Worm (Caenorhabditis elegans): ENCODE results near the gene srw-8.

The srw-8 gene

DNA sequence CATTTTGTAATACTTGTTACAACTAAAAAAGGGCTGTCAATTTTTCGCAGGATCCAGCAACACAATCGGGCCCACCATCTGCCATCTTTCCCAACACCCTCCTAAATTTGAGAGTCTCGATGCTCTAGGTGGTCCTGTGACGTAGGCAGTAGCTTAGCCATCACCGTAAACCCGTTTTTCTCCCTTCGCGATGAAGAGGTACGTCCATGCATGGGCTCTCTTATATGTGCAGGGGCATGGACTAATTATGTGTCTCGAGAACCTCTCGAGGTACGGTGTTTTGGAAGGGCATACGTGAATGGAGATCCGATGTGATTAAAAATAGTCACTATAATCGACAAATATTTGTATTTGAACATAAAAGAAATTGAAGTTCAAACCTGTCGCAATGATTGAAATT is 6.8 kb upstream of the srw-8 start:
- TF ChIP-seq tbx-8 (GFP tag; optimal IDR thresholded peaks at IDR 0.05) (no peak), unc-62 (GFP tag; optimal IDR thresholded peaks at IDR 0.05) (no peak), mep-1 (tag; optimal IDR thresholded peaks at IDR 0.05) (no peak), nhr-76 (tag; optimal IDR thresholded peaks at IDR 0.05) (no peak), nhr-2 (tag; optimal IDR thresholded peaks at IDR 0.05) (no peak), nhr-28 (tag; optimal IDR thresholded peaks at IDR 0.05) (no peak), ham-2 (GFP tag; optimal IDR thresholded peaks at IDR 0.05) (no peak)

ce11 chrV:3039282-3039681 is 5.1 kb upstream of the srw-8 start, which contains the start of gene chpf-2:
Gene chpf-2 (minus strand): TSS chrV:3039382.
- TF ChIP-seq nhr-2 (tag; optimal IDR thresholded peaks at IDR 0.05), result no peak
- TF ChIP-seq pha-4 (tag; optimal IDR thresholded peaks at IDR 0.05), result no peak
- no peak for TF ChIP-seq ceh-39 (tag; optimal IDR thresholded peaks at IDR 0.05)
- TF ChIP-seq mls-2 (tag; optimal IDR thresholded peaks at IDR 0.05), result no peak

- no peak for TF ChIP-seq sem-2 (GFP tag; optimal IDR thresholded peaks at IDR 0.05)
- no peak for TF ChIP-seq ham-2 (GFP tag; optimal IDR thresholded peaks at IDR 0.05)
- no peak for TF ChIP-seq tbx-8 (GFP tag; optimal IDR thresholded peaks at IDR 0.05)
- no peak for TF ChIP-seq mls-2 (tag; optimal IDR thresholded peaks at IDR 0.05)
- no peak for TF ChIP-seq bed-3 (GFP tag; optimal IDR thresholded peaks at IDR 0.05)
- no peak for TF ChIP-seq blmp-1 (tag; optimal IDR thresholded peaks at IDR 0.05)
- no peak for TF ChIP-seq lin-13 (tag; optimal IDR thresholded peaks at IDR 0.05)
- TF ChIP-seq nhr-76 (tag; optimal IDR thresholded peaks at IDR 0.05), result no peak
- no peak for TF ChIP-seq drap-1 (GFP tag; optimal IDR thresholded peaks at IDR 0.05)
These were observed 3.9 kb upstream of the srw-8 start for ce11 chrV:3038058-3038457.

- TF ChIP-seq nhr-2 (tag; optimal IDR thresholded peaks at IDR 0.05) (no peak), elt-3 (tag; optimal IDR thresholded peaks at IDR 0.05) (no peak), tbx-8 (GFP tag; optimal IDR thresholded peaks at IDR 0.05) (no peak), ztf-11 (tag; optimal IDR thresholded peaks at IDR 0.05) (no peak), ceh-43 (GFP tag; optimal IDR thresholded peaks at IDR 0.05) (no peak), unc-39 (tag; optimal IDR thresholded peaks at IDR 0.05) (no peak), mls-2 (tag; optimal IDR thresholded peaks at IDR 0.05) (no peak), elt-1 (tag; optimal IDR thresholded peaks at IDR 0.05; ENCODE audit: borderline replicate concordance, insufficient read depth) (no peak), nhr-237 (tag; optimal IDR thresholded peaks at IDR 0.05) (no peak), drap-1 (GFP tag; optimal IDR thresholded peaks at IDR 0.05) (no peak), pha-4 (tag; optimal IDR thresholded peaks at IDR 0.05) (no peak), ces-1 (GFP tag; optimal IDR thresholded peaks at IDR 0.05) (no peak), ham-2 (GFP tag; optimal IDR thresholded peaks at IDR 0.05) (no peak), ceh-39 (tag; optimal IDR thresholded peaks at IDR 0.05) (no peak), blmp-1 (tag; optimal IDR thresholded peaks at IDR 0.05) (no peak), snpc-4 (tag; optimal IDR thresholded peaks at IDR 0.05) (no peak), unc-120 (tag; optimal IDR thresholded peaks at IDR 0.05; ENCODE audit: poor library complexity, severe bottlenecking) (no peak), nhr-12 (tag; optimal IDR thresholded peaks at IDR 0.05) (no peak), sem-2 (GFP tag; optimal IDR thresholded peaks at IDR 0.05) (no peak)
These were observed 1.8 kb downstream of the srw-8 start, which contains the start of gene irld-38 for ce11 chrV:3032343-3032742. Gene irld-38 (minus strand): TSS chrV:3032443.

DNA sequence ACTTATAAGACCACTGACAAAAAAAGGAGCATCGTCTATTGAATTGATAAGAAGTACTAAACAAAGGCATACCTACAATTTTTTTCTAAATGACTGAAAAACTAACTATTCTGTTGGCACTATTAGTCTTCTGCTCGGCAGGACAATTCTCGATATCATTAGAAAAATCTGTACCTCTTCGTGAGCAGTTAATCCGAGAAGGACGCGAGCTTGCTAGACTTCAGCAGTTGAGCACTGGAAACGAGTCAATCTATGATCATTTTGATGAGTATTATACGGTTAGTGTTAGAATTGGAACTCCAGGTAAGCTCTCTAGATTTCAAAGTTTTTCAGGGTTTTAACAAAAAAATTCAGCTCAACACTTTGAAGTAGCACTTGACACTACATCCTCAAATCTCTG is 5.9 kb downstream of the srw-8 start, which contains the start of gene asp-7:
Gene asp-7, plus strand, starts transcription at position 81 of the 400 bp plus-strand sequence.
- TF ChIP-seq unc-120 (tag; optimal IDR thresholded peaks at IDR 0.05; ENCODE audit: poor library complexity, severe bottlenecking), result no peak
- TF ChIP-seq ztf-11 (tag; optimal IDR thresholded peaks at IDR 0.05), result no peak
- TF ChIP-seq mep-1 (tag; optimal IDR thresholded peaks at IDR 0.05), result no peak
- TF ChIP-seq flh-1 (GFP tag; optimal IDR thresholded peaks at IDR 0.05), result no peak
- no peak for TF ChIP-seq hlh-1 (tag; optimal IDR thresholded peaks at IDR 0.05)
- TF ChIP-seq blmp-1 (tag; optimal IDR thresholded peaks at IDR 0.05), result no peak
- no peak for TF ChIP-seq mab-5 (tag; optimal IDR thresholded peaks at IDR 0.05)
- no peak for TF ChIP-seq nhr-28 (tag; optimal IDR thresholded peaks at IDR 0.05)

ce11 chrV:3024274-3024673 is 9.9 kb downstream of the srw-8 start, which contains the start of gene asp-8:
Gene asp-8 (plus strand): TSS chrV:3024549.
- TF ChIP-seq nhr-2 (tag; optimal IDR thresholded peaks at IDR 0.05) (no peak), ceh-83 (GFP tag; optimal IDR thresholded peaks at IDR 0.05) (no peak), pha-4 (tag; optimal IDR thresholded peaks at IDR 0.05) (no peak), unc-62 (GFP tag; optimal IDR thresholded peaks at IDR 0.05) (no peak), elt-1 (tag; optimal IDR thresholded peaks at IDR 0.05; ENCODE audit: borderline replicate concordance, insufficient read depth) (no peak), zip-8 (tag; optimal IDR thresholded peaks at IDR 0.05) (no peak), elt-3 (tag; optimal IDR thresholded peaks at IDR 0.05) (no peak), hlh-1 (tag; optimal IDR thresholded peaks at IDR 0.05) (no peak), nhr-12 (tag; optimal IDR thresholded peaks at IDR 0.05) (no peak), ham-2 (GFP tag; optimal IDR thresholded peaks at IDR 0.05) (no peak)
